Worm (Caenorhabditis elegans) whole organism, L3 larva: ENCODE data around the gene K11H12.7.

ENCODE experiments used
- R02D3.7 ChIP-seq: fragments of 150-350 bp; optimal IDR thresholded peaks from 2 replicates; lab custom pipeline; 2014; ENCODE audit warnings: missing biosample characterization, missing genetic modification characterization
- ZK546.5 ChIP-seq: sonication (generic microtip); optimal IDR thresholded peaks from 2 replicates; lab custom pipeline; 2017; ENCODE audit warnings: missing biosample characterization, missing genetic modification characterization
- aly-2 ChIP-seq: fragments of 150-350 bp; optimal IDR thresholded peaks from 2 replicates; lab custom pipeline; 2014; ENCODE audit warnings: missing biosample characterization, missing genetic modification characterization
- ceh-82 ChIP-seq: fragments of 150-350 bp; optimal IDR thresholded peaks from 2 replicates; lab custom pipeline; 2014; ENCODE audit warnings: missing biosample characterization, missing genetic modification characterization
- ceh-9 ChIP-seq: sonication (generic microtip); optimal IDR thresholded peaks from 2 replicates; lab custom pipeline; 2018; ENCODE audit warnings: missing biosample characterization, missing genetic modification characterization
- daf-12 ChIP-seq: fragments of 150-350 bp; optimal IDR thresholded peaks from 2 replicates; lab custom pipeline; 2014; ENCODE audit warnings: missing biosample characterization, missing genetic modification reagents, missing genetic modification characterization
- egl-5 ChIP-seq: fragments of 150-350 bp; optimal IDR thresholded peaks from 2 replicates; lab custom pipeline; 2017; ENCODE audit warnings: missing biosample characterization, missing genetic modification reagents, missing genetic modification characterization, inconsistent platforms
- elt-1 ChIP-seq: fragments of 150-350 bp; optimal IDR thresholded peaks from 2 replicates; lab custom pipeline; 2014; ENCODE audit warnings: missing biosample characterization, missing genetic modification characterization
- eor-1 ChIP-seq, 2 experiments: fragments of 150-350 bp; optimal IDR thresholded peaks; 2 replicates each; lab custom pipeline; 2014 to 2018; ENCODE audit warnings: missing biosample characterization in 2 of 2, missing genetic modification characterization in 2 of 2
- fkh-10 ChIP-seq: sonication (generic microtip); optimal IDR thresholded peaks from 2 replicates; lab custom pipeline; 2017; ENCODE audit warnings: missing biosample characterization, missing genetic modification reagents, missing genetic modification characterization
- fkh-2 ChIP-seq: fragments of 150-350 bp; optimal IDR thresholded peaks from 2 replicates; lab custom pipeline; 2014; ENCODE audit warnings: missing biosample characterization, missing genetic modification reagents, missing genetic modification characterization
- fos-1 ChIP-seq: fragments of 150-350 bp; optimal IDR thresholded peaks from 2 replicates; lab custom pipeline; 2014; ENCODE audit warnings: missing biosample characterization, missing genetic modification characterization
- hmg-11 ChIP-seq: sonication (generic microtip); optimal IDR thresholded peaks from 2 replicates; lab custom pipeline; 2016; ENCODE audit warnings: missing genetic modification characterization, missing compliant biosample characterization
- jun-1 ChIP-seq: fragments of 150-350 bp; optimal IDR thresholded peaks from 2 replicates; lab custom pipeline; 2014; ENCODE audit warnings: missing biosample characterization, missing genetic modification reagents, missing genetic modification characterization
- lin-15B ChIP-seq: fragments of 150-350 bp; optimal IDR thresholded peaks from 2 replicates; lab custom pipeline; 2014; ENCODE audit warnings: missing biosample characterization, missing genetic modification characterization
- lin-39 ChIP-seq: fragments of 150-350 bp; optimal IDR thresholded peaks from 2 replicates; lab custom pipeline; 2018; ENCODE audit warnings: missing biosample characterization, missing genetic modification reagents, missing genetic modification characterization
- lsy-12 ChIP-seq: sonication (generic microtip); optimal IDR thresholded peaks from 2 replicates; lab custom pipeline; 2016; ENCODE audit warnings: mild to moderate bottlenecking, missing genetic modification characterization, missing compliant biosample characterization
- mdl-1 ChIP-seq: fragments of 150-350 bp; optimal IDR thresholded peaks from 2 replicates; lab custom pipeline; 2014; ENCODE audit warnings: missing biosample characterization, missing genetic modification characterization
- mml-1 ChIP-seq: fragments of 150-350 bp; sonication (generic microtip); optimal IDR thresholded peaks from 3 replicates; lab custom pipeline; 2014; ENCODE audit warnings: missing biosample characterization, missing genetic modification characterization
- nfya-1 ChIP-seq: sonication (generic microtip); optimal IDR thresholded peaks from 2 replicates; lab custom pipeline; 2017; ENCODE audit warnings: missing genetic modification characterization, mild to moderate bottlenecking, missing compliant biosample characterization, antibody characterized with exemption, moderate library complexity; ENCODE audit not compliant: insufficient read depth
- nhr-12 ChIP-seq: fragments of 150-350 bp; optimal IDR thresholded peaks from 2 replicates; lab custom pipeline; 2014; ENCODE audit warnings: missing biosample characterization, missing genetic modification characterization
- nhr-23 ChIP-seq: fragments of 150-350 bp; optimal IDR thresholded peaks from 2 replicates; lab custom pipeline; 2014; ENCODE audit warnings: missing biosample characterization, missing genetic modification reagents, missing genetic modification characterization
- nhr-237 ChIP-seq: fragments of 150-350 bp; optimal IDR thresholded peaks from 2 replicates; lab custom pipeline; 2014; ENCODE audit warnings: missing biosample characterization, missing genetic modification characterization
- nhr-25 ChIP-seq: sonication (generic microtip); optimal IDR thresholded peaks from 2 replicates; lab custom pipeline; 2017; ENCODE audit warnings: missing biosample characterization, missing genetic modification characterization
- nhr-28 ChIP-seq: fragments of 150-350 bp; optimal IDR thresholded peaks from 2 replicates; lab custom pipeline; 2014; ENCODE audit warnings: missing biosample characterization, missing genetic modification characterization
- nhr-67 ChIP-seq: fragments of 150-350 bp; optimal IDR thresholded peaks from 2 replicates; lab custom pipeline; 2014; ENCODE audit warnings: missing biosample characterization, missing genetic modification characterization
- nhr-76 ChIP-seq: fragments of 150-350 bp; sonication (generic microtip); optimal IDR thresholded peaks from 5 replicates; lab custom pipeline; 2014; ENCODE audit warnings: missing biosample characterization, missing genetic modification characterization
- nhr-77 ChIP-seq: fragments of 150-350 bp; optimal IDR thresholded peaks from 2 replicates; lab custom pipeline; 2014; ENCODE audit warnings: missing biosample characterization, missing genetic modification characterization
- pha-4 ChIP-seq: fragments of 150-350 bp; optimal IDR thresholded peaks from 2 replicates; lab custom pipeline; 2014; ENCODE audit warnings: missing biosample characterization, missing genetic modification reagents, missing genetic modification characterization
- pqm-1 ChIP-seq: fragments of 150-350 bp; optimal IDR thresholded peaks from 2 replicates; lab custom pipeline; 2017; ENCODE audit warnings: missing biosample characterization, missing genetic modification characterization, inconsistent platforms
- sea-2 ChIP-seq: fragments of 150-350 bp; sonication (generic microtip); optimal IDR thresholded peaks from 4 replicates; lab custom pipeline; 2014; ENCODE audit warnings: missing biosample characterization, missing genetic modification reagents, missing genetic modification characterization
- skn-1 ChIP-seq: fragments of 150-350 bp; optimal IDR thresholded peaks from 2 replicates; lab custom pipeline; 2014; ENCODE audit warnings: missing biosample characterization, missing genetic modification characterization
- unc-39 ChIP-seq: sonication (generic microtip); optimal IDR thresholded peaks from 4 replicates; lab custom pipeline; 2017; ENCODE audit warnings: missing biosample characterization, missing genetic modification characterization
- unc-62 ChIP-seq: fragments of 150-350 bp; sonication (generic microtip); optimal IDR thresholded peaks from 4 replicates; lab custom pipeline; 2014; ENCODE audit warnings: missing biosample characterization, missing genetic modification reagents, missing genetic modification characterization
- zag-1 ChIP-seq: fragments of 150-350 bp; optimal IDR thresholded peaks from 2 replicates; lab custom pipeline; 2014; ENCODE audit warnings: missing biosample characterization, missing genetic modification characterization
- ztf-11 ChIP-seq: fragments of 150-350 bp; optimal IDR thresholded peaks from 2 replicates; lab custom pipeline; 2014; ENCODE audit warnings: missing biosample characterization, missing genetic modification characterization
- ztf-4 ChIP-seq: fragments of 150-350 bp; optimal IDR thresholded peaks from 2 replicates; lab custom pipeline; 2014; ENCODE audit warnings: missing biosample characterization, missing genetic modification characterization

Gene K11H12.7

ce11 chrIV:633565-633964, 31.8 kb upstream of the K11H12.7 start:
- TF ChIP-seq nfya-1 (tag; lab: Kevin White, UChicago): no peak
- TF ChIP-seq ceh-82 (tag; lab: Kevin White, UChicago): no peak
- TF ChIP-seq egl-5: no peak
- no peak for TF ChIP-seq pha-4 (tag; lab: Kevin White, UChicago)
- no peak for TF ChIP-seq elt-1 (tag; lab: Kevin White, UChicago)
- no peak for TF ChIP-seq nhr-237
- no peak for TF ChIP-seq unc-39 (tag; lab: Kevin White, UChicago)
- no peak for TF ChIP-seq nhr-67
- no peak for TF ChIP-seq jun-1 (tag; lab: Kevin White, UChicago)
- no peak for TF ChIP-seq mml-1
- no peak for TF ChIP-seq ztf-4 (tag; lab: Kevin White, UChicago)
- TF ChIP-seq fos-1 (tag; lab: Kevin White, UChicago): no peak
- no peak for TF ChIP-seq nhr-76

- TF ChIP-seq nhr-25 (tag; lab: Kevin White, UChicago): no peak
- TF ChIP-seq hmg-11 (tag; lab: Kevin White, UChicago): no peak
- TF ChIP-seq fkh-10 (GFP tag; lab: Kevin White, UChicago): no peak
- no peak for TF ChIP-seq nhr-67
- no peak for TF ChIP-seq nhr-77 (tag; lab: Kevin White, UChicago)
- TF ChIP-seq lin-15B (tag; lab: Kevin White, UChicago): no peak
- TF ChIP-seq lin-39 (tag; lab: Kevin White, UChicago): no peak
Observed at ce11 chrIV:639167-639566, 26.2 kb upstream of the K11H12.7 start.

ce11 chrIV:643481-643880, 21.8 kb upstream of the K11H12.7 start:
- TF ChIP-seq nhr-237: no peak
- TF ChIP-seq nhr-77 (tag; lab: Kevin White, UChicago): no peak
- no peak for TF ChIP-seq nhr-67
- no peak for TF ChIP-seq pqm-1 (tag; lab: Kevin White, UChicago)
- no peak for TF ChIP-seq sea-2 (GFP tag; lab: Kevin White, UChicago)
- no peak for TF ChIP-seq unc-62 (GFP tag; lab: Kevin White, UChicago)
- TF ChIP-seq nhr-28 (tag; lab: Kevin White, UChicago): no peak
- TF ChIP-seq lin-15B (tag; lab: Kevin White, UChicago): no peak
- TF ChIP-seq zag-1: no peak
- no peak for TF ChIP-seq lsy-12 (tag; lab: Kevin White, UChicago)
- no peak for TF ChIP-seq lin-39 (tag; lab: Kevin White, UChicago)
- TF ChIP-seq ztf-11 (tag; lab: Kevin White, UChicago): no peak
- no peak for TF ChIP-seq skn-1 (tag; lab: Kevin White, UChicago)
- TF ChIP-seq mml-1: no peak

- no peak for TF ChIP-seq lin-39 (tag; lab: Kevin White, UChicago)
- no peak for TF ChIP-seq fkh-2
- no peak for TF ChIP-seq aly-2
- TF ChIP-seq R02D3.7: no peak
- TF ChIP-seq mdl-1 (tag; lab: Kevin White, UChicago): no peak
- TF ChIP-seq pqm-1 (tag; lab: Kevin White, UChicago): no peak
- TF ChIP-seq ceh-9: no peak
- no peak for TF ChIP-seq sea-2 (GFP tag; lab: Kevin White, UChicago)
- no peak for TF ChIP-seq fos-1 (tag; lab: Kevin White, UChicago)
- no peak for TF ChIP-seq ZK546.5 (tag; lab: Kevin White, UChicago)
- TF ChIP-seq nhr-77 (tag; lab: Kevin White, UChicago): no peak
Observed at ce11 chrIV:648362-648761, 17.0 kb upstream of the K11H12.7 start.

- TF ChIP-seq fkh-2 (no peak), elt-1 (tag; lab: Kevin White, UChicago) (no peak), jun-1 (tag; lab: Kevin White, UChicago) (no peak), R02D3.7 (no peak), ceh-9 (no peak), sea-2 (GFP tag; lab: Kevin White, UChicago) (no peak), nfya-1 (tag; lab: Kevin White, UChicago) (no peak), ztf-11 (tag; lab: Kevin White, UChicago) (no peak), daf-12 (no peak), nhr-12 (tag; lab: Kevin White, UChicago) (no peak), nhr-23 (tag; lab: Kevin White, UChicago) (no peak), eor-1 (tag; optimal IDR thresholded peaks at IDR 0.05; lab: Kevin White, UChicago) (no peak)
Observed at ce11 chrIV:649365-649764, 16.0 kb upstream of the K11H12.7 start, which contains the start of gene K11H12.9. Gene K11H12.9 (plus strand): TSS chrIV:649665.
